Worm (Caenorhabditis elegans) whole organism, mixed stage, embryonic: ENCODE measurements around the gene srw-2.

Source experiments
- ces-1 ChIP-seq: fragments of 150-350 bp; optimal IDR thresholded peaks from 2 replicates; lab custom pipeline; 2014; ENCODE audit warnings: missing biosample characterization, missing genetic modification reagents, missing genetic modification characterization
- drap-1 ChIP-seq: fragments of 200-800 bp; sonication (Bioruptor generic); optimal IDR thresholded peaks from 3 replicates; lab custom pipeline; 2018; ENCODE audit warnings: mild to moderate bottlenecking, missing genetic modification characterization, missing compliant biosample characterization
- lsy-2 ChIP-seq: fragments of 150-350 bp; optimal IDR thresholded peaks from 2 replicates; lab custom pipeline; 2014; ENCODE audit warnings: missing biosample characterization, missing genetic modification characterization
- pha-4 ChIP-seq: fragments of 150-350 bp; optimal IDR thresholded peaks from 2 replicates; lab custom pipeline; 2018; ENCODE audit warnings: missing biosample characterization, missing genetic modification reagents, missing genetic modification characterization

DNA sequence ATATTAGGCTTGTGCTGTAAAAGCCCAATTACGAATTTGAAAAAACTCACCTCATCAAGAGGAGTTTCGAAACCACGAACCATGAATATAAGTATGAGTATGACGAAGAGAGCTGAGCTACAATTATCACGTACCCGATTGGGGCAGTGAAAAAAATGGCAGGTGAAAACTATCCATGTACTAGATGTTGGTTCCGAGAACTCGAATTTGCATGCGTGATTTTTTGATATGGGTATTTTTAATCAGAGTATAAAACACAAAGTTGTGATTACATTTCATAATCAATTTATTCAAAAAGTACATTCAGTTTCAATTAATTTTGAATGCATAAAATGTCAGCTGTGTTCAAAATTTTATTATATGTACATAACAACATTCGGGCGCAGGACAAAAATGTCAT lies 16.8 kb upstream of the srw-2 start, which contains the start of gene F54E2.9:
- TF ChIP-seq drap-1 (GFP tag; lab: Kevin White, UChicago) (no peak), pha-4 (no peak), ces-1 (GFP tag; lab: Kevin White, UChicago) (no peak), lsy-2 (tag; lab: Kevin White, UChicago) (no peak)
